Fruit fly (Drosophila melanogaster) whole organism, embryonic: ENCODE data around the gene plum.

ENCODE experiments used
- ATbp ChIP-seq: fragments of 200-800 bp; sonication (Bioruptor generic); optimal IDR thresholded peaks from 2 replicates; lab custom pipeline; 2017; ENCODE audit warnings: missing biosample characterization, mild to moderate bottlenecking, missing genetic modification characterization, missing genetic modification reagents
- Asciz ChIP-seq: fragments of 200-800 bp; sonication (Bioruptor generic); optimal IDR thresholded peaks from 2 replicates; lab custom pipeline; 2017; ENCODE audit warnings: missing biosample characterization, mild to moderate bottlenecking, missing genetic modification characterization, missing genetic modification reagents
- Bdp1 ChIP-seq: fragments of 200-800 bp; sonication (Bioruptor generic); optimal IDR thresholded peaks from 3 replicates; lab custom pipeline; 2016; ENCODE audit warnings: missing biosample characterization, missing genetic modification characterization
- CG11456 ChIP-seq: fragments of 200-800 bp; sonication (Bioruptor generic); IDR thresholded peaks from 3 replicates; pipeline ENCODE4 v1.3.6; 2022; ENCODE audit warnings: missing biosample characterization, missing genetic modification characterization
- CG11504 ChIP-seq: fragments of 200-800 bp; sonication (Bioruptor generic); optimal IDR thresholded peaks from 3 replicates; lab custom pipeline; 2019; ENCODE audit warnings: missing biosample characterization, mild to moderate bottlenecking, missing genetic modification characterization, moderate library complexity
- CG12071 ChIP-seq: fragments of 200-800 bp; sonication (Bioruptor generic); optimal IDR thresholded peaks from 3 replicates; lab custom pipeline; 2018; ENCODE audit warnings: missing biosample characterization, mild to moderate bottlenecking, missing genetic modification characterization
- CG12219 ChIP-seq: fragments of 200-800 bp; sonication (Bioruptor generic); optimal IDR thresholded peaks from 3 replicates; lab custom pipeline; 2018; ENCODE audit warnings: missing biosample characterization, mild to moderate bottlenecking, missing genetic modification characterization
- CG13424 ChIP-seq: fragments of 200-800 bp; sonication (Bioruptor generic); optimal IDR thresholded peaks from 2 replicates; lab custom pipeline; 2019; ENCODE audit warnings: missing biosample characterization, mild to moderate bottlenecking, missing genetic modification characterization, moderate library complexity
- CG14667 ChIP-seq: fragments of 200-800 bp; sonication (Bioruptor generic); IDR thresholded peaks from 2 replicates; pipeline ENCODE4 v1.3.6; 2022; ENCODE audit warnings: missing biosample characterization, missing genetic modification characterization
- CG1529 ChIP-seq: fragments of 200-800 bp; sonication (Bioruptor generic); optimal IDR thresholded peaks from 3 replicates; lab custom pipeline; 2018; ENCODE audit warnings: missing biosample characterization, missing genetic modification characterization
- CG15696 ChIP-seq: fragments of 200-800 bp; sonication (Bioruptor generic); optimal IDR thresholded peaks from 2 replicates; lab custom pipeline; 2019; ENCODE audit warnings: missing biosample characterization, mild to moderate bottlenecking, missing genetic modification characterization, moderate library complexity
- CG1603 ChIP-seq: fragments of 200-800 bp; sonication (Bioruptor generic); optimal IDR thresholded peaks from 2 replicates; lab custom pipeline; 2019; ENCODE audit warnings: missing biosample characterization, mild to moderate bottlenecking, missing genetic modification characterization, moderate library complexity
- CG17802 ChIP-seq: fragments of 200-800 bp; sonication (Bioruptor generic); optimal IDR thresholded peaks from 2 replicates; lab custom pipeline; 2018; ENCODE audit warnings: missing biosample characterization, mild to moderate bottlenecking, missing genetic modification characterization, moderate library complexity
- CG2712 ChIP-seq: fragments of 200-800 bp; optimal IDR thresholded peaks from 3 replicates; lab custom pipeline; 2019; ENCODE audit warnings: missing biosample characterization, mild to moderate bottlenecking, missing genetic modification characterization, moderate library complexity
- CG32772 ChIP-seq: fragments of 200-800 bp; sonication (Bioruptor generic); IDR thresholded peaks from 2 replicates; pipeline ENCODE4 v1.3.6; 2022; ENCODE audit warnings: missing biosample characterization, missing genetic modification characterization
- CG3407 ChIP-seq: fragments of 200-800 bp; sonication (Bioruptor generic); optimal IDR thresholded peaks from 2 replicates; lab custom pipeline; 2018; ENCODE audit warnings: missing biosample characterization, mild to moderate bottlenecking, missing genetic modification characterization
- CG3838 ChIP-seq: fragments of 200-800 bp; sonication (Bioruptor generic); optimal IDR thresholded peaks from 3 replicates; lab custom pipeline; 2016; ENCODE audit warnings: missing biosample characterization, missing genetic modification characterization
- CG4424 ChIP-seq: fragments of 200-800 bp; sonication (Bioruptor generic); optimal IDR thresholded peaks from 3 replicates; lab custom pipeline; 2016; ENCODE audit warnings: missing biosample characterization, missing genetic modification characterization
- CG6254 ChIP-seq: fragments of 200-800 bp; sonication (Bioruptor generic); optimal IDR thresholded peaks from 3 replicates; lab custom pipeline; 2017; ENCODE audit warnings: mild to moderate bottlenecking, missing biosample characterization, missing genetic modification reagents, missing genetic modification characterization
- CG6689 ChIP-seq: fragments of 200-800 bp; sonication (Bioruptor generic); IDR thresholded peaks from 2 replicates; pipeline ENCODE4 v1.3.6; 2022; ENCODE audit warnings: missing biosample characterization, missing genetic modification characterization
- CG6813 ChIP-seq: fragments of 200-800 bp; sonication (Bioruptor generic); optimal IDR thresholded peaks from 2 replicates; lab custom pipeline; 2017; ENCODE audit warnings: missing biosample characterization, missing genetic modification characterization, mild to moderate bottlenecking, moderate library complexity, missing genetic modification reagents
- CG7556 ChIP-seq: fragments of 200-800 bp; sonication (Bioruptor generic); optimal IDR thresholded peaks from 2 replicates; lab custom pipeline; 2017; ENCODE audit warnings: missing biosample characterization, mild to moderate bottlenecking, missing genetic modification characterization
- CG8388 ChIP-seq: fragments of 200-800 bp; sonication (Bioruptor generic); optimal IDR thresholded peaks from 2 replicates; lab custom pipeline; 2019; ENCODE audit warnings: missing biosample characterization, mild to moderate bottlenecking, missing genetic modification characterization, moderate library complexity
- D19B ChIP-seq: fragments of 200-800 bp; sonication (Bioruptor generic); optimal IDR thresholded peaks from 2 replicates; lab custom pipeline; 2017; ENCODE audit warnings: missing biosample characterization, mild to moderate bottlenecking, missing genetic modification characterization
- Doc3 ChIP-seq: fragments of 200-800 bp; sonication (Bioruptor generic); IDR thresholded peaks from 3 replicates; pipeline ENCODE4 v1.3.6; 2022; ENCODE audit warnings: missing biosample characterization, missing genetic modification characterization; ENCODE audit not compliant: partially characterized antibody
- HLH3B ChIP-seq: fragments of 200-800 bp; sonication (Bioruptor generic); IDR thresholded peaks from 2 replicates; pipeline ENCODE4 v1.3.6; 2022; ENCODE audit warnings: missing biosample characterization, missing genetic modification characterization
- Med ChIP-seq: fragments of 200-800 bp; sonication (Bioruptor generic); peaks from one replicate; lab custom pipeline; 2016; ENCODE audit warnings: missing biosample characterization, missing genetic modification characterization, mild to moderate bottlenecking, inconsistent platforms, moderate library complexity
- Oli ChIP-seq: fragments of 200-800 bp; sonication (Bioruptor generic); optimal IDR thresholded peaks from 2 replicates; lab custom pipeline; 2018; ENCODE audit warnings: missing biosample characterization, mild to moderate bottlenecking, missing genetic modification characterization, moderate library complexity
- Opbp ChIP-seq: fragments of 200-800 bp; sonication (Bioruptor generic); IDR thresholded peaks from 3 replicates; pipeline ENCODE4 v1.3.6; 2022; ENCODE audit warnings: missing biosample characterization, missing genetic modification characterization; ENCODE audit not compliant: partially characterized antibody
- Pdp1 ChIP-seq, 2 experiments: fragments of 200-800 bp; sonication (Bioruptor generic); optimal IDR thresholded peaks; 3 replicates each; lab custom pipeline; 2016; ENCODE audit warnings: missing biosample characterization in 2 of 2, missing genetic modification characterization in 2 of 2, mild to moderate bottlenecking in 1 of 2, moderate library complexity in 1 of 2
- Six4 ChIP-seq: fragments of 200-800 bp; sonication (Bioruptor generic); optimal IDR thresholded peaks from 2 replicates; lab custom pipeline; 2016; ENCODE audit warnings: missing biosample characterization, missing genetic modification characterization
- Sox102F ChIP-seq: fragments of 200-800 bp; sonication (Bioruptor generic); optimal IDR thresholded peaks from 2 replicates; lab custom pipeline; 2018; ENCODE audit warnings: missing biosample characterization, mild to moderate bottlenecking, missing genetic modification characterization, moderate library complexity
- fd64A ChIP-seq: fragments of 200-800 bp; sonication (Bioruptor generic); optimal IDR thresholded peaks from 3 replicates; lab custom pipeline; 2018; ENCODE audit warnings: missing biosample characterization, mild to moderate bottlenecking, missing genetic modification characterization
- gem ChIP-seq: fragments of 200-800 bp; sonication (Bioruptor generic); optimal IDR thresholded peaks from 2 replicates; lab custom pipeline; 2019; ENCODE audit warnings: missing biosample characterization, mild to moderate bottlenecking, missing genetic modification characterization, moderate library complexity
- gfzf ChIP-seq: fragments of 200-800 bp; sonication (Bioruptor generic); optimal IDR thresholded peaks from 2 replicates; lab custom pipeline; 2016; ENCODE audit warnings: missing biosample characterization, mild to moderate bottlenecking, missing genetic modification characterization, moderate library complexity
- gsb ChIP-seq: fragments of 200-800 bp; sonication (Bioruptor generic); IDR thresholded peaks from 2 replicates; pipeline ENCODE4 v1.3.6; 2022; ENCODE audit warnings: missing biosample characterization, missing genetic modification characterization
- lbe ChIP-seq: fragments of 200-800 bp; sonication (Bioruptor generic); optimal IDR thresholded peaks from 2 replicates; lab custom pipeline; 2016; ENCODE audit warnings: missing biosample characterization, mild to moderate bottlenecking, missing genetic modification characterization
- nerfin-1 ChIP-seq: fragments of 200-800 bp; sonication (Bioruptor generic); optimal IDR thresholded peaks from 3 replicates; lab custom pipeline; 2019; ENCODE audit warnings: missing biosample characterization, mild to moderate bottlenecking, missing genetic modification characterization, moderate library complexity
- org-1 ChIP-seq: fragments of 200-800 bp; sonication (Bioruptor generic); optimal IDR thresholded peaks from 2 replicates; lab custom pipeline; 2017; ENCODE audit warnings: missing biosample characterization, missing genetic modification characterization
- pum ChIP-seq: fragments of 200-800 bp; sonication (Bioruptor generic); optimal IDR thresholded peaks from 2 replicates; lab custom pipeline; 2016; ENCODE audit warnings: missing biosample characterization, missing genetic modification characterization
- sens ChIP-seq: fragments of 200-800 bp; sonication (Bioruptor generic); peaks from one replicate; lab custom pipeline; 2016; ENCODE audit warnings: missing biosample characterization, missing genetic modification characterization
- shn ChIP-seq: fragments of 200-800 bp; sonication (Bioruptor generic); optimal IDR thresholded peaks from 3 replicates; lab custom pipeline; 2016; ENCODE audit warnings: missing biosample characterization, missing genetic modification characterization
- sna ChIP-seq: fragments of 200-800 bp; sonication (Bioruptor generic); IDR thresholded peaks from 2 replicates; pipeline ENCODE4 v1.3.6; 2022; ENCODE audit warnings: missing biosample characterization, missing genetic modification characterization; ENCODE audit not compliant: partially characterized antibody
- so ChIP-seq: fragments of 200-800 bp; sonication (Bioruptor generic); IDR thresholded peaks from 3 replicates; pipeline ENCODE4 v1.3.6; 2022; ENCODE audit warnings: missing biosample characterization, missing genetic modification characterization
- stc ChIP-seq: fragments of 200-800 bp; sonication (Bioruptor generic); IDR thresholded peaks from 2 replicates; pipeline ENCODE4 v1.3.6; 2022; ENCODE audit warnings: missing biosample characterization, missing genetic modification characterization

Gene plum

DNA sequence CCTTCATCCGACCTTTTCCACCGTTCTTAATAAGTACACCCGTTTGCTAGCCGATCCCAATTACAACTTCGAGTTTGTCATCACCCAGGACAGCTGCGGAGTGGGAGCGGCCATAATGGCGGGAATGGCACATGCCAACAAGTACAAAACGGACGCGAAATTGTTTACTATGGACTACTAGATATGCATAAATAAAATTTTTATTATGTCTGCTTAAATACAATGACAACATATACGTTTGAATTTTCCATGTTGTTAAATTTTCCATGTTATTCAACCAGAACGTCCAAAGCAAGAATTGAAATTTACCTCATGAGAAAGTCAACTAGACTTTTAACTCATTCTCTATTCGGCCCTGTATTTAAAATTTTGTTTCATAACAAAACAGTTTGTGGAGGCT lies 84.6 kb downstream of the plum start, which contains the start of gene Hex-t2 (continued):
- TF ChIP-seq Doc3 (GFP tag; lab: Robert Waterston, UW): no peak

DNA sequence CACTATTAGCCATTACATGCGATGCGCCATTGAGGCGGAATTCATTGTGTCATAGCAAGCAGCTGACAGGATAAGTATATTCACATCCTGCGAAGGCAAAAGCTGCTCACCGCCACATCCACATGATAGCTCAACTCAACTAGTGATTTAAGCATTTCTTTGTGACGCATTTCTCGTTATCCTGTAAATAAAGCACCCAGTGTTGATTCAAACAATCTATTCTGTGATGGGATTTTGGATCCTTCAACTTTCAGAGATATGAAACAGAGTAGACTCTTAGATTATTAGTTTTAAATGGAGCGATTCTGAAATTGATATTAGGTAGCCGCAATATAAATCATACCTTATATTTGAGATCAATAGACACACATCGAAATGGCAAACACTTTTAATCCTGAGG lies 86.2 kb downstream of the plum start, which contains the start of gene Hex-t1:
Gene Hex-t1, plus strand, starts transcription at position 301 of the 400 bp plus-strand sequence.
- TF ChIP-seq Bdp1 (GFP tag; lab: Kevin White, UChicago): no peak
- TF ChIP-seq fd64A (GFP tag; lab: Kevin White, UChicago): no peak
- TF ChIP-seq CG12219 (GFP tag; lab: Kevin White, UChicago): no peak
- no peak for TF ChIP-seq ATbp
- TF ChIP-seq gem (tag; lab: Kevin White, UChicago): no peak
- TF ChIP-seq gfzf (GFP tag; lab: Kevin White, UChicago): no peak
- TF ChIP-seq CG14667 (GFP tag; lab: Robert Waterston, UW): no peak
- TF ChIP-seq, all 482 proteins: peak for 0

DNA sequence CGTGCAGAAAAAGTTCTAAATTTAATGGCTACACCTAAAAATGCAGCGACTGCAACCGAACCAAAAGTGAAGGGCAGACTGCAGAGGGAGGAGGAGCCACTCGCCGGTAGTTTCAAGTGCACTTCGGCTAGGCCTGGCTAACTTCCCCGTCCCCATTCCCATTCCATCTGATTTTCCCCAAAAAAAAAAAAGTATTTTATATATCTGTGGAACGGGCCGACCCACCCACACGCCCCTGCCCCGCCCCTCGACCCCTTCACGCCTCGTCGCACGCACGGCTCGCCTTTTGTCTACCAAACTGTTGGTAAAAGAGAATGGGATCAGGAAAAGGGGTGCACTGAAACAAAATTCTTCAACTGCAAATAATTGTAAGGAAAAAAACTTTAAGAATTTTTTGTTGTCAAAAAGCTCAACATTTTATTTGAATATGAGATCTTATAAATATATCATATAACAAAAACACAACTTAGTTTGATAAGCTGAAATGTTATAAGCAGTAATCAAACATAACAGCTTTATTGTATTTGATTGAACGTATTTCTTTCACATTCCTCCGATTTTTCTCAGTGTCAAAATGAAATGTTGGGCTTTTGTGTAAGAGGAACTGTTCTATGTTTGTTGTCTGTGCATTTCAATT lies 91.0 kb downstream of the plum start:
- peak; percentile 86 for TF ChIP-seq sens (GFP tag; lab: Kevin White, UChicago)
- TF ChIP-seq Opbp (GFP tag; lab: Robert Waterston, UW): no peak
- no peak for TF ChIP-seq lbe (GFP tag; lab: Kevin White, UChicago)
- TF ChIP-seq stc (GFP tag; lab: Robert Waterston, UW): peak; percentile 56
- TF ChIP-seq Pdp1 (GFP tag; optimal IDR thresholded peaks at IDR 0.05; lab: Kevin White, UChicago): peak; percentile 6 to 11
- peak; percentile 65 for TF ChIP-seq CG8388 (GFP tag; lab: Kevin White, UChicago)
- TF ChIP-seq CG6689 (GFP tag; lab: Robert Waterston, UW): peak; percentile 65
- TF ChIP-seq CG7556 (GFP tag; lab: Kevin White, UChicago): peak; percentile 62
- TF ChIP-seq CG17802 (tag; lab: Kevin White, UChicago): peak; percentile 4
- peak; percentile 20 for TF ChIP-seq CG6813 (GFP tag; lab: Kevin White, UChicago)
- TF ChIP-seq CG1529 (GFP tag; lab: Kevin White, UChicago): peak; percentile 20
- peak; percentile 15 for TF ChIP-seq pum (GFP tag; lab: Kevin White, UChicago)
- 0 out of 3 replicates have a peak, but pooled peaks have one; percentile 34 for TF ChIP-seq so (GFP tag; lab: Robert Waterston, UW)
- no peak for TF ChIP-seq shn (GFP tag; lab: Kevin White, UChicago)
- no peak for TF ChIP-seq sna (GFP tag; lab: Robert Waterston, UW)
- TF ChIP-seq CG1603 (tag; lab: Kevin White, UChicago): peak; percentile 6
- TF ChIP-seq ATbp: peak; percentile 55
- TF ChIP-seq CG11456: peak; percentile 51; the same call in 1 of the 3 replicates
- no peak for TF ChIP-seq CG3838 (GFP tag; lab: Kevin White, UChicago)
- no peak for TF ChIP-seq CG12071 (GFP tag; lab: Kevin White, UChicago)
- peak; percentile 84 for TF ChIP-seq CG2712
- TF ChIP-seq Oli (tag; lab: Kevin White, UChicago): peak; percentile 55
- TF ChIP-seq CG3407 (GFP tag; lab: Kevin White, UChicago): peak; percentile 27
- TF ChIP-seq gsb (GFP tag; lab: Robert Waterston, UW): no peak
- TF ChIP-seq CG15696 (tag; lab: Kevin White, UChicago): peak; percentile 1
- peak; percentile 71 for TF ChIP-seq Med (GFP tag; lab: Kevin White, UChicago)
- peak; percentile 32; the same call in 1 of the 2 replicates for TF ChIP-seq CG32772 (GFP tag; lab: Robert Waterston, UW)
- peak; percentile 74 for TF ChIP-seq nerfin-1 (tag; lab: Kevin White, UChicago)
- TF ChIP-seq D19B: no peak
- TF ChIP-seq CG6254 (GFP tag; lab: Kevin White, UChicago): peak; percentile 60
- peak; percentile 55; the same call in 1 of the 2 replicates for TF ChIP-seq HLH3B (GFP tag; lab: Robert Waterston, UW)
- TF ChIP-seq org-1 (GFP tag; lab: Kevin White, UChicago): peak; percentile 46
- TF ChIP-seq Asciz: peak; percentile 70
- TF ChIP-seq Sox102F (GFP tag; lab: Kevin White, UChicago): peak; percentile 63
- peak; percentile 53 for TF ChIP-seq CG13424 (tag; lab: Kevin White, UChicago)
- TF ChIP-seq CG4424: peak; percentile 72
- TF ChIP-seq Six4: peak; percentile 31
- peak; percentile 81 for TF ChIP-seq CG11504 (tag; lab: Kevin White, UChicago)
